Fruit fly (Drosophila melanogaster): ENCODE results near the gene CG7017.

The CG7017 gene

dm6 chr3L:20178101-20178500, 33.8 kb downstream of the CG7017 start:
- TF ChIP-seq Hnf4 (GFP tag; optimal IDR thresholded peaks at IDR 0.05) (no peak), Myc (optimal IDR thresholded peaks at IDR 0.05) (no peak), dmrt93B (GFP tag; optimal IDR thresholded peaks at IDR 0.05) (no peak), Jra (GFP tag; optimal IDR thresholded peaks at IDR 0.05) (no peak), brk (GFP tag; optimal IDR thresholded peaks at IDR 0.05) (no peak), CG32264 (GFP tag; optimal IDR thresholded peaks at IDR 0.05) (no peak), Mio (GFP tag; optimal IDR thresholded peaks at IDR 0.05) (no peak), pan (optimal IDR thresholded peaks at IDR 0.05) (no peak), lola (GFP tag; optimal IDR thresholded peaks at IDR 0.05) (no peak), psq (GFP tag; optimal IDR thresholded peaks at IDR 0.05) (no peak), CrebA (GFP tag; optimal IDR thresholded peaks at IDR 0.05; ENCODE audit: borderline replicate concordance) (no peak), Dif (GFP tag; optimal IDR thresholded peaks at IDR 0.05; ENCODE audit: partially characterized antibody) (no peak), jim (GFP tag; optimal IDR thresholded peaks at IDR 0.05) (no peak), foxo (GFP tag; optimal IDR thresholded peaks at IDR 0.05) (no peak), rgr (GFP tag; optimal IDR thresholded peaks at IDR 0.05) (no peak)

dm6 chr3L:20177697-20178096, 34.2 kb downstream of the CG7017 start:
- TF ChIP-seq Abd-B (GFP tag; optimal IDR thresholded peaks at IDR 0.05) (no peak), fru (GFP tag; optimal IDR thresholded peaks at IDR 0.05) (no peak), dl (GFP tag; optimal IDR thresholded peaks at IDR 0.05; ENCODE audit: insufficient read depth in 1 of 2, partially characterized antibody in 2 of 2) (no peak), Dfd (GFP tag; optimal IDR thresholded peaks at IDR 0.05) (peak; percentile 86), GATAd (GFP tag; optimal IDR thresholded peaks at IDR 0.05) (no peak)

- TF ChIP-seq Sp1 (GFP tag; optimal IDR thresholded peaks at IDR 0.05) (no peak), fru (GFP tag; optimal IDR thresholded peaks at IDR 0.05) (peak; percentile 47), foxo (GFP tag; optimal IDR thresholded peaks at IDR 0.05) (peak in 1 of 2 experiments; percentile 50), woc (GFP tag; optimal IDR thresholded peaks at IDR 0.05) (peak; percentile 45), dmrt93B (GFP tag; optimal IDR thresholded peaks at IDR 0.05) (no peak), ey (GFP tag; optimal IDR thresholded peaks at IDR 0.05) (peak; percentile 42), OdsH (GFP tag; optimal IDR thresholded peaks at IDR 0.05) (peak; percentile 53), rgr (GFP tag; optimal IDR thresholded peaks at IDR 0.05) (peak; percentile 20), CrebA (GFP tag; optimal IDR thresholded peaks at IDR 0.05; ENCODE audit: borderline replicate concordance) (no peak), Hnf4 (GFP tag; optimal IDR thresholded peaks at IDR 0.05) (no peak), h (GFP tag; optimal IDR thresholded peaks at IDR 0.05) (peak; percentile 54), HLH106 (tag; optimal IDR thresholded peaks at IDR 0.05) (peak; percentile 30), br (GFP tag; optimal IDR thresholded peaks at IDR 0.05) (peak; percentile 0)
Observed at dm6 chr3L:20168152-20168551, 43.8 kb downstream of the CG7017 start.

All from whole organism, wandering third instar larva.